Fruit fly (Drosophila melanogaster) whole organism, pupa: Measurements from ENCODE around the gene TfIIFalpha.

Experiments used
- CG10348 ChIP-seq: fragments of 200-800 bp; sonication (Bioruptor generic); IDR thresholded peaks from 2 replicates; pipeline ENCODE4 v1.3.6; 2022; ENCODE audit warnings: missing biosample characterization, missing genetic modification characterization
- CG12605 ChIP-seq: fragments of 200-800 bp; sonication (Bioruptor generic); IDR thresholded peaks from 2 replicates; pipeline ENCODE4 v1.3.6; 2022; ENCODE audit warnings: missing biosample characterization, missing genetic modification characterization
- CG13204 ChIP-seq: fragments of 200-800 bp; sonication (Bioruptor generic); optimal IDR thresholded peaks from 2 replicates; lab custom pipeline; 2018; ENCODE audit warnings: missing biosample characterization, mild to moderate bottlenecking, missing genetic modification characterization, moderate library complexity
- CG14655 ChIP-seq: fragments of 200-800 bp; sonication (Bioruptor generic); optimal IDR thresholded peaks from 3 replicates; lab custom pipeline; 2017; ENCODE audit warnings: mild to moderate bottlenecking, missing biosample characterization, missing genetic modification reagents, missing genetic modification characterization
- CG15710 ChIP-seq: fragments of 200-800 bp; sonication (Bioruptor generic); optimal IDR thresholded peaks from 2 replicates; lab custom pipeline; 2018; ENCODE audit warnings: missing biosample characterization, mild to moderate bottlenecking, missing genetic modification characterization, moderate library complexity
- CG17806 ChIP-seq: fragments of 200-800 bp; sonication (Bioruptor generic); optimal IDR thresholded peaks from 2 replicates; lab custom pipeline; 2018; ENCODE audit warnings: missing biosample characterization, mild to moderate bottlenecking, missing genetic modification characterization, moderate library complexity
- CG32121 ChIP-seq: fragments of 200-800 bp; sonication (Bioruptor generic); IDR thresholded peaks from 2 replicates; pipeline ENCODE4 v1.3.6; 2022; ENCODE audit warnings: missing biosample characterization, missing genetic modification characterization
- CG34367 ChIP-seq: fragments of 200-800 bp; sonication (Bioruptor generic); optimal IDR thresholded peaks from 2 replicates; lab custom pipeline; 2018; ENCODE audit warnings: missing biosample characterization, mild to moderate bottlenecking, missing genetic modification characterization
- CG4496 ChIP-seq: fragments of 200-800 bp; sonication (Bioruptor generic); IDR thresholded peaks from 3 replicates; pipeline ENCODE4 v1.3.6; 2022; ENCODE audit warnings: missing biosample characterization, missing genetic modification characterization
- CG8159 ChIP-seq: fragments of 200-800 bp; sonication (Bioruptor generic); optimal IDR thresholded peaks from 3 replicates; lab custom pipeline; 2018; ENCODE audit warnings: missing biosample characterization, mild to moderate bottlenecking, missing genetic modification characterization, moderate library complexity
- CG8301 ChIP-seq: fragments of 200-800 bp; sonication (Bioruptor generic); optimal IDR thresholded peaks from 2 replicates; lab custom pipeline; 2018; ENCODE audit warnings: missing biosample characterization, mild to moderate bottlenecking, missing genetic modification characterization
- CG9948 ChIP-seq: fragments of 200-800 bp; sonication (Bioruptor generic); optimal IDR thresholded peaks from 2 replicates; lab custom pipeline; 2018; ENCODE audit warnings: missing biosample characterization, mild to moderate bottlenecking, missing genetic modification characterization, moderate library complexity
- D1 ChIP-seq: fragments of 200-800 bp; sonication (Bioruptor generic); optimal IDR thresholded peaks from 2 replicates; lab custom pipeline; 2018; ENCODE audit warnings: missing biosample characterization, mild to moderate bottlenecking, missing genetic modification characterization, moderate library complexity
- EcR ChIP-seq: fragments of 200-800 bp; sonication (Bioruptor generic); optimal IDR thresholded peaks from 3 replicates; lab custom pipeline; 2019; ENCODE audit warnings: missing biosample characterization, missing genetic modification characterization, mild to moderate bottlenecking, moderate library complexity, missing genetic modification reagents
- Ets98B ChIP-seq: fragments of 200-800 bp; sonication (Bioruptor generic); IDR thresholded peaks from 2 replicates; pipeline ENCODE4 v1.3.6; 2022; ENCODE audit warnings: missing biosample characterization, missing genetic modification characterization
- Pif1A ChIP-seq: fragments of 200-800 bp; sonication (Bioruptor generic); optimal IDR thresholded peaks from 3 replicates; lab custom pipeline; 2016; ENCODE audit warnings: missing biosample characterization, missing genetic modification characterization
- Pif1B ChIP-seq: fragments of 200-800 bp; sonication (Bioruptor generic); optimal IDR thresholded peaks from 3 replicates; lab custom pipeline; 2016; ENCODE audit warnings: missing biosample characterization, missing genetic modification characterization
- Snoo ChIP-seq: fragments of 200-800 bp; sonication (Bioruptor generic); optimal IDR thresholded peaks from 3 replicates; lab custom pipeline; 2017; ENCODE audit warnings: missing biosample characterization, mild to moderate bottlenecking, missing genetic modification characterization, inconsistent platforms
- fd96Ca ChIP-seq: fragments of 200-800 bp; sonication (Bioruptor generic); IDR thresholded peaks from 3 replicates; pipeline ENCODE4 v1.3.6; 2022; ENCODE audit warnings: missing biosample characterization, missing genetic modification characterization
- gl ChIP-seq: fragments of 200-800 bp; sonication (Bioruptor generic); optimal IDR thresholded peaks from 2 replicates; lab custom pipeline; 2018; ENCODE audit warnings: missing biosample characterization, mild to moderate bottlenecking, missing genetic modification characterization
- rn ChIP-seq: fragments of 200-800 bp; sonication (Bioruptor generic); IDR thresholded peaks from 2 replicates; pipeline ENCODE4 v1.3.6; 2022; ENCODE audit warnings: missing biosample characterization, missing genetic modification characterization

Gene TfIIFalpha

DNA sequence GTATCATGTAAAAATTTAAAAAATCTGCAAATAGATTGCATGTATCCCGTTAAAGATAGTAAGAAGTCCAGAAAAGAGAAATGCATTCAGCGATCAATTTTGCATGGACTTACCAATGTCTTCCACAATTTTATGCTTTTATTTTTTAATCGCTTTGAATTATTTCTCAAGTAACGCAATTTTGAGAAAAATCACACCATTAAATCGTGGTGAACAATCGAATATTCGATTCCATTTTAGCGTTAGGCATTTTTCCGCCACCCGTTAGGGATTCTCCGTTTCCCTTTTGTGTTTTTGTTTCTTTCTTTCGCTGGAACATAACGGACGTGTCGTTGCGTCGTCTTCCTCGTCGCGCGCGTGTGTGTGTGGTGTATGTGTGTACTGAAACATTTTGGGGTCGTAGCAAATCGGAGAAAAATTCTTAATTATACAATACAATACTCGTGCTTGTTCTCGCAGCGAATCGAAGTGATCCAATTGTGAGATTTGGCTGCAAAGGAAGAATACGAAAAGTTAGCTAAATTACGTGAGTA lies 26.4 kb downstream of the TfIIFalpha start, which contains the start of gene gpp:
Gene gpp, plus strand, starts transcription at position 290 of the 533 bp plus-strand sequence.
- TF ChIP-seq gl (peak; percentile 5), CG34367 (tag; lab: Kevin White, UChicago) (no peak), CG15710 (tag; lab: Kevin White, UChicago) (no peak), CG17806 (tag; lab: Kevin White, UChicago) (no peak), rn (no peak), CG8301 (no peak), Pif1B (peak; percentile 12), EcR (GFP tag; lab: Kevin White, UChicago) (peak; percentile 40), fd96Ca (GFP tag; lab: Robert Waterston, UW) (no peak), Snoo (tag; lab: Kevin White, UChicago) (no peak), CG13204 (GFP tag; lab: Kevin White, UChicago) (peak; percentile 36), CG14655 (GFP tag; lab: Kevin White, UChicago) (no peak)

DNA sequence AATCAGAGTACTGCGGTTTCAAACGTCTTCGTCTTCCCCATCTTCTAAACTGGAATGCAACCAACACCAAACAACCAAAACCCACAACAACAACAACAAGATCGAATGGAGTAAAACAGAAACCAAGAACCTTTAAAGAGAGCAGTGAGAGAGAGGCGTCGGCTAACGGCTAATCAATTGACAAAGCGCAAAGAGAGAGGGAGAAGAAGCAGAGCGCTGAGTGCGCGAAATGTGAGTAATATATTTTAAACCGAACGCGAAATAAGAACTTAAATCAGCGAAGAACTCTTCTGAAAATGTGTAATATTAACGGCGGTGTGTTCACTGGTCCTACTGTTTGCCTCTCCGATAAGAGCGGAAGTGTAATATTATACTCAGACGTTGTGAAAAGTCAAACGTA lies 27.3 kb downstream of the TfIIFalpha start:
- TF ChIP-seq Pif1A (GFP tag; lab: Kevin White, UChicago): no peak
- TF ChIP-seq CG15710 (tag; lab: Kevin White, UChicago): no peak
- TF ChIP-seq CG8301: no peak
- no peak for TF ChIP-seq CG8159 (tag; lab: Kevin White, UChicago)
- no peak for TF ChIP-seq Snoo (tag; lab: Kevin White, UChicago)
- TF ChIP-seq CG34367 (tag; lab: Kevin White, UChicago): no peak
- no peak for TF ChIP-seq CG4496
- no peak for TF ChIP-seq Ets98B
- TF ChIP-seq fd96Ca (GFP tag; lab: Robert Waterston, UW): no peak
- no peak for TF ChIP-seq CG12605 (GFP tag; lab: Robert Waterston, UW)
- no peak for TF ChIP-seq CG9948 (tag; lab: Kevin White, UChicago)
- TF ChIP-seq CG14655 (GFP tag; lab: Kevin White, UChicago): no peak
- TF ChIP-seq D1 (tag; lab: Kevin White, UChicago): no peak
- TF ChIP-seq gl: no peak
- no peak for TF ChIP-seq CG17806 (tag; lab: Kevin White, UChicago)
- TF ChIP-seq CG13204 (GFP tag; lab: Kevin White, UChicago): no peak
- no peak for TF ChIP-seq EcR (GFP tag; lab: Kevin White, UChicago)

DNA sequence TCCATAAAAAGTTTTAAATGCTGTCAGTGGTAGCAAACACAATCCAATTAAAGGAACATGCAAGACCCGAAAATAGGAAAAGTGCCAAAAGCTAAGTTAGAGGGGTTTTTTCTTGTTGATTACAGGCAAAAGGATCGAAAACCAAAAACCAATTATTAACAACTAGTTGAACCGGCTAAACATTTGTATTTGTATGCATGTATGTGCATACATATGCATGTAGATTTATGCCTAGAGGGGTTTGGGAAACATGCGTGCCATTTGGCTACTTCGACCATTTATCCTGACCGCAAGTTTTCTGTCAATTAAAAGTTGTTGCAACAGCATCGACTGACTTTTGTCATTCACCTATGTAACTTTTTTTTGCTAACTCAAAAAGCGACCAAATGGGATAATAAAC lies 28.2 kb downstream of the TfIIFalpha start:
- no peak for TF ChIP-seq fd96Ca (GFP tag; lab: Robert Waterston, UW)

DNA sequence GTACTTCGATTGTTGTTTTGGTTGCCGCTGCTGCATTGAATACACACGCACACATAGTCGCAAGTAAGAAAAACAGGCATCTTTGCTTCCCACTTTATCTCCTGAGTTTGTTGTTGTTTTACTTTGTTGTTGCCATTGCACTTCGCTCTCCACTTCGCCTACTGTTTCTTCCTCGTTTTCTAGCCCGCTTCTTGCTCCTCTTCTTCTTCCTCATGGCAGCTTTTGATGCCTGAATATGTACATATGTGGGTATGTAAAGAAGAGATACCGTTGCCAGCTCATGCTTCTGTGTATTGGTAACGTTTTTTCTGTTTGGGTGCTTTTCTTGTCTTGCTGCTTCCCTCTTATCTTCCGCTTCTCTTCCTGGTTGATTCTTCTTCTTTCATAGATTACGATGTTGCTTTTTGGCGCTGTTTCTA lies 28.9 kb downstream of the TfIIFalpha start:
- TF ChIP-seq CG13204 (GFP tag; lab: Kevin White, UChicago) (peak; percentile 72), EcR (GFP tag; lab: Kevin White, UChicago) (peak; percentile 95), CG15710 (tag; lab: Kevin White, UChicago) (peak; percentile 29), fd96Ca (GFP tag; lab: Robert Waterston, UW) (peak; percentile 64; the same call in 1 of the 3 replicates), CG8301 (peak; percentile 16), Pif1B (peak; percentile 22), CG9948 (tag; lab: Kevin White, UChicago) (no peak), Pif1A (GFP tag; lab: Kevin White, UChicago) (peak; percentile 10), rn (no peak), CG4496 (peak; percentile 46; the same call in 2 of the 3 replicates), gl (peak; percentile 76), CG34367 (tag; lab: Kevin White, UChicago) (peak; percentile 10), Ets98B (peak; percentile 50), CG10348 (GFP tag; lab: Robert Waterston, UW) (no peak), CG32121 (GFP tag; lab: Robert Waterston, UW) (peak; percentile 53), CG8159 (tag; lab: Kevin White, UChicago) (peak; percentile 27), Snoo (tag; lab: Kevin White, UChicago) (no peak), CG14655 (GFP tag; lab: Kevin White, UChicago) (peak; percentile 26), CG17806 (tag; lab: Kevin White, UChicago) (no peak), D1 (tag; lab: Kevin White, UChicago) (no peak), CG12605 (GFP tag; lab: Robert Waterston, UW) (peak; percentile 62)

DNA sequence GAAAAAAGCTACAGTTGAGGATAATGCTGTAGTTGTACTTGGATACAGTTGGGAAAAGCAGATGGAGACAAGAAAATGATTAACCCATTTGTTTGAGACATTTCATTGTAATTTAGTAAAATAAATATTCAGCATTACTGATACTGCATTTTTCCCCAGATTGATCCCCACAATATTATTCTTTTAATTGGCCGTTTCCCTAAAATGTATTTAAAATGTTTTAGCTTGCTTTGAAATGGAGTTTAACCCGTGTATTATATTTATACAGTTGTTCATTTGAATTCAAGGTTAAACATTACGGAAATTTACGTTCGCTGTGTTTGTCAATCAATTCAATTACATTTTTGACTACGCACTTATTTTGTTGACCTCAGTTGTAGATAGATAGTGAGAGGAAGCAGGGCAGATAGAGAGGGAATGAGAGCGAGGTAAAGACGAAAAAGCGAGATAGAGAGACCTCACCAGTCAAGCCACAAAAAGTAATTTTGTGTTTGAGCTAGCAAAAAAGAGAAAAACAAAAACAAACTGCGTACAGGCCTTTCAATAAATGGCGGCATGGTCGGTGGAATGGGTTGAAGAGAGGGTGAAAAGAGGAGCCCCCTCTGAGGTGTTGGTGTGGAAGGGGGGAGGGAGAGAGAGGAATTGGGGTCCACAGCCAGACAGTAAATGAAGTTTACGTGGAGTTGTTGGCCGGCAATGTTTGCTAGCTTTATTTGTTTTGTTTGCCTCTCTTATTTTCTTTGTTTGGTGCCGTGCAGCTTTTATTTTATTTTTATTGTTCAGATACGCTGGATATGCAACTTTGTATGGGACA lies 30.4 kb downstream of the TfIIFalpha start:
- TF ChIP-seq CG13204 (GFP tag; lab: Kevin White, UChicago): peak; percentile 80
- TF ChIP-seq CG34367 (tag; lab: Kevin White, UChicago): peak; percentile 63
- peak; percentile 75 for TF ChIP-seq CG15710 (tag; lab: Kevin White, UChicago)
- peak; percentile 70 for TF ChIP-seq Ets98B
- peak; percentile 87 for TF ChIP-seq CG8301
- peak; percentile 91 for TF ChIP-seq CG14655 (GFP tag; lab: Kevin White, UChicago)
- peak; percentile 79 for TF ChIP-seq CG12605 (GFP tag; lab: Robert Waterston, UW)
- TF ChIP-seq Pif1A (GFP tag; lab: Kevin White, UChicago): peak; percentile 71
- peak; percentile 95 for TF ChIP-seq EcR (GFP tag; lab: Kevin White, UChicago)
- peak; percentile 4; the same call in 1 of the 2 replicates for TF ChIP-seq rn
- TF ChIP-seq CG17806 (tag; lab: Kevin White, UChicago): peak; percentile 76
- TF ChIP-seq fd96Ca (GFP tag; lab: Robert Waterston, UW): peak; percentile 82
- peak; percentile 67 for TF ChIP-seq Pif1B
- TF ChIP-seq CG9948 (tag; lab: Kevin White, UChicago): peak; percentile 85
- TF ChIP-seq Snoo (tag; lab: Kevin White, UChicago): peak; percentile 71
- TF ChIP-seq gl: peak; percentile 90
- peak; percentile 86 for TF ChIP-seq CG8159 (tag; lab: Kevin White, UChicago)
- peak; percentile 65 for TF ChIP-seq CG4496
- TF ChIP-seq CG32121 (GFP tag; lab: Robert Waterston, UW): peak; percentile 47
- TF ChIP-seq D1 (tag; lab: Kevin White, UChicago): peak; percentile 83
- TF ChIP-seq CG10348 (GFP tag; lab: Robert Waterston, UW): 0 out of 2 replicates have a peak, but pooled peaks have one; percentile 6
